Fruit fly (Drosophila melanogaster): ENCODE data around the gene Fbxl4.

The Fbxl4 gene

dm6 chrX:14237873-14238394 is at the start of gene Fbxl4, which contains the start of gene Dus2 (continued):
- peak; percentile 87 for TF ChIP-seq CG3032 (tag; optimal IDR thresholded peaks at IDR 0.05)
- peak; percentile 77 for TF ChIP-seq Gug (GFP tag; IDR thresholded peaks at IDR 0.05)
- TF ChIP-seq svp (GFP tag) = peak; percentile 96
- peak; percentile 91 for TF ChIP-seq Sox15 (GFP tag; optimal IDR thresholded peaks at IDR 0.05)
- TF ChIP-seq CG8119 (GFP tag; IDR thresholded peaks at IDR 0.05) = peak; percentile 85
- peak; percentile 68 for TF ChIP-seq Eip93F (GFP tag; optimal IDR thresholded peaks at IDR 0.05)
- peak; percentile 73 for TF ChIP-seq spab (GFP tag; optimal IDR thresholded peaks at IDR 0.05)
- peak; percentile 85 for TF ChIP-seq net (GFP tag; optimal IDR thresholded peaks at IDR 0.05)
- TF ChIP-seq vri (GFP tag; optimal IDR thresholded peaks at IDR 0.05) = no peak

- TF ChIP-seq Ets21C (GFP tag; optimal IDR thresholded peaks at IDR 0.05) (no peak), CG6276 (GFP tag; optimal IDR thresholded peaks at IDR 0.05) (no peak), Sox14 (GFP tag; optimal IDR thresholded peaks at IDR 0.05) (no peak), Eip78C (GFP tag) (no peak), CG6808 (GFP tag; optimal IDR thresholded peaks at IDR 0.05) (no peak), Hr38 (GFP tag; optimal IDR thresholded peaks at IDR 0.05) (no peak), eg (GFP tag; IDR thresholded peaks at IDR 0.05) (no peak), CG8119 (GFP tag; IDR thresholded peaks at IDR 0.05) (no peak), CG11294 (GFP tag; IDR thresholded peaks at IDR 0.05) (no peak), ss (GFP tag; optimal IDR thresholded peaks at IDR 0.05) (no peak), Gug (GFP tag; IDR thresholded peaks at IDR 0.05) (no peak), fkh (GFP tag; optimal IDR thresholded peaks at IDR 0.05) (no peak), CG7368 (GFP tag; optimal IDR thresholded peaks at IDR 0.05) (no peak), fd85E (GFP tag; optimal IDR thresholded peaks at IDR 0.05) (no peak), topi (GFP tag; optimal IDR thresholded peaks at IDR 0.05) (no peak), CG10631 (GFP tag; optimal IDR thresholded peaks at IDR 0.05) (no peak), Eip75B (GFP tag; optimal IDR thresholded peaks at IDR 0.05) (no peak), svp (GFP tag) (no peak), CG31627 (GFP tag; optimal IDR thresholded peaks at IDR 0.05) (no peak), Smox (GFP tag; optimal IDR thresholded peaks at IDR 0.05) (no peak)
Measured at dm6 chrX:14277435-14277834, 39.7 kb upstream of the Fbxl4 start, which contains the start of gene Muc12Ea. Gene Muc12Ea (plus strand): TSS chrX:14277735.

dm6 chrX:14266075-14266474 is 28.4 kb upstream of the Fbxl4 start, which contains the start of the genes CG13404 and na:
Gene CG13404 (minus strand): TSS chrX:14266250.
Gene na (plus strand): TSS chrX:14266367.
- TF ChIP-seq eg (GFP tag; IDR thresholded peaks at IDR 0.05) (0 out of 3 replicates have a peak, but pooled peaks have one; percentile 26), net (GFP tag; optimal IDR thresholded peaks at IDR 0.05) (no peak)

dm6 chrX:14265149-14265548 is 27.4 kb upstream of the Fbxl4 start:
- no peak for TF ChIP-seq CG8632 (GFP tag; optimal IDR thresholded peaks at IDR 0.05)

dm6 chrX:14260863-14261262 is 23.1 kb upstream of the Fbxl4 start, which contains the start of the genes CG46317 and Tat:
Gene CG46317 (plus strand): TSS chrX:14261223.
Gene Tat (plus strand): TSS chrX:14261223.
- no peak for TF ChIP-seq CG3032 (tag; optimal IDR thresholded peaks at IDR 0.05)
- no peak for TF ChIP-seq CG6163 (GFP tag; IDR thresholded peaks at IDR 0.05)
- no peak for TF ChIP-seq CG4318 (GFP tag; optimal IDR thresholded peaks at IDR 0.05)
- no peak for TF ChIP-seq cyc (GFP tag; optimal IDR thresholded peaks at IDR 0.05)
- no peak for TF ChIP-seq Smox (GFP tag; optimal IDR thresholded peaks at IDR 0.05)
- TF ChIP-seq CG9139 (GFP tag; optimal IDR thresholded peaks at IDR 0.05) = no peak
- no peak for TF ChIP-seq Eip75B (GFP tag; optimal IDR thresholded peaks at IDR 0.05)
- TF ChIP-seq CG31627 (GFP tag; optimal IDR thresholded peaks at IDR 0.05) = no peak
- TF ChIP-seq net (GFP tag; optimal IDR thresholded peaks at IDR 0.05) = no peak
- no peak for TF ChIP-seq Sox15 (GFP tag; optimal IDR thresholded peaks at IDR 0.05)

Measured in whole organism, prepupa.